Fruit fly (Drosophila melanogaster): ENCODE results near the gene dj.

Gene dj

dm6 chr3R:7075712-7076183, 16.6 kb downstream of the dj start (continued):
- TF ChIP-seq CG14710 (tag; optimal IDR thresholded peaks at IDR 0.05) (peak; percentile 85), ken (GFP tag; IDR thresholded peaks at IDR 0.05) (no peak), Hey (tag; optimal IDR thresholded peaks at IDR 0.05) (peak; percentile 31), CG34422 (GFP tag; IDR thresholded peaks at IDR 0.05) (no peak), Fer2 (tag; optimal IDR thresholded peaks at IDR 0.05) (peak; percentile 64), CG4424 (GFP tag; optimal IDR thresholded peaks at IDR 0.05) (peak; percentile 87), ac (GFP tag; optimal IDR thresholded peaks at IDR 0.05) (peak; percentile 25), pzg (GFP tag; optimal IDR thresholded peaks at IDR 0.05) (peak; percentile 7), Antp (GFP tag; optimal IDR thresholded peaks at IDR 0.05) (peak; percentile 84), Sox100B (GFP tag; optimal IDR thresholded peaks at IDR 0.05) (peak; percentile 89), CG11456 (GFP tag; IDR thresholded peaks at IDR 0.05) (no peak), da (GFP tag; optimal IDR thresholded peaks at IDR 0.05) (peak; percentile 76), CG33213 (GFP tag; optimal IDR thresholded peaks at IDR 0.05) (peak; percentile 89), nerfin-1 (tag; optimal IDR thresholded peaks at IDR 0.05) (peak; percentile 83), gce (GFP tag; IDR thresholded peaks at IDR 0.05) (no peak), CG14014 (GFP tag; IDR thresholded peaks at IDR 0.05) (no peak), CG11695 (GFP tag; IDR thresholded peaks at IDR 0.05) (no peak), Lhr (GFP tag; optimal IDR thresholded peaks at IDR 0.05) (peak; percentile 56), CG6765 (GFP tag; optimal IDR thresholded peaks at IDR 0.05) (peak; percentile 73), sr (GFP tag; IDR thresholded peaks at IDR 0.05) (no peak), onecut (GFP tag; IDR thresholded peaks at IDR 0.05) (peak; percentile 84), ERR (GFP tag; optimal IDR thresholded peaks at IDR 0.05) (peak; percentile 92), sug (tag; optimal IDR thresholded peaks at IDR 0.05) (peak; percentile 85), CoRest (tag; optimal IDR thresholded peaks at IDR 0.05) (peak; percentile 87), Mrtf (GFP tag; IDR thresholded peaks at IDR 0.05) (no peak), Nf-YA (GFP tag; IDR thresholded peaks at IDR 0.05) (no peak), rib (GFP tag; IDR thresholded peaks at IDR 0.05) (no peak), Myb (GFP tag; optimal IDR thresholded peaks at IDR 0.05) (peak; percentile 68), lola (GFP tag; optimal IDR thresholded peaks at IDR 0.05) (peak in 1 of 3 experiments; percentile 80), CG15601 (tag; optimal IDR thresholded peaks at IDR 0.05) (peak; percentile 76), CG5180 (GFP tag; optimal IDR thresholded peaks at IDR 0.05) (peak; percentile 71), CG18262 (tag; optimal IDR thresholded peaks at IDR 0.05) (peak; percentile 89), sna (GFP tag; IDR thresholded peaks at IDR 0.05; ENCODE audit: partially characterized antibody) (no peak), CG9215 (GFP tag; IDR thresholded peaks at IDR 0.05) (no peak), gro (GFP tag; optimal IDR thresholded peaks at IDR 0.05) (peak; percentile 94), CG30431 (GFP tag; optimal IDR thresholded peaks at IDR 0.05) (peak; percentile 77), CG6654 (GFP tag; optimal IDR thresholded peaks at IDR 0.05) (peak; percentile 73), gsb-n (tag; optimal IDR thresholded peaks at IDR 0.05) (peak; percentile 83), psq (GFP tag; optimal IDR thresholded peaks at IDR 0.05) (peak; percentile 46), CG12744 (GFP tag; optimal IDR thresholded peaks at IDR 0.05) (peak; percentile 88), ftz-f1 (GFP tag; optimal IDR thresholded peaks at IDR 0.05) (no peak), hth (optimal IDR thresholded peaks at IDR 0.05) (no peak), CG9817 (tag; optimal IDR thresholded peaks at IDR 0.05) (peak; percentile 78), cg (GFP tag; optimal IDR thresholded peaks at IDR 0.05) (no peak), Rx (GFP tag; IDR thresholded peaks at IDR 0.05) (no peak), HLH4C (GFP tag; IDR thresholded peaks at IDR 0.05; ENCODE audit: partially characterized antibody) (no peak), org-1 (GFP tag; optimal IDR thresholded peaks at IDR 0.05) (peak; percentile 80), CG15479 (GFP tag; optimal IDR thresholded peaks at IDR 0.05) (no peak), h (optimal IDR thresholded peaks at IDR 0.05) (no peak), CG7963 (GFP tag; IDR thresholded peaks at IDR 0.05; ENCODE audit: partially characterized antibody) (no peak), CG11085 (GFP tag; IDR thresholded peaks at IDR 0.05) (no peak), fru (optimal IDR thresholded peaks at IDR 0.05) (no peak)
